Fruit fly (Drosophila melanogaster) whole organism, wandering third instar larva: ENCODE results near the gene CG42832.
A peak's percentile ranks its signal among the peaks of the same experiment; 100 is the strongest.

Experiments used
- Abd-B ChIP-seq: fragments of >200 bp; optimal IDR thresholded peaks from 2 replicates; lab custom pipeline; 2017; ENCODE audit warnings: missing biosample characterization, missing genetic modification characterization
- Dif ChIP-seq: fragments of 200-275, 200-300 bp; sonication (Bioruptor generic); optimal IDR thresholded peaks from 2 replicates; lab custom pipeline; 2018; ENCODE audit warnings: missing biosample characterization, missing genetic modification characterization; ENCODE audit not compliant: partially characterized antibody
- Hnf4 ChIP-seq: fragments of 200-800 bp; sonication (Bioruptor generic); optimal IDR thresholded peaks from 2 replicates; lab custom pipeline; 2016; ENCODE audit warnings: missing biosample characterization, mild to moderate bottlenecking, missing genetic modification characterization
- br ChIP-seq: fragments of 200-800 bp; sonication (Bioruptor generic); optimal IDR thresholded peaks from 2 replicates; lab custom pipeline; 2016; ENCODE audit warnings: missing biosample characterization, missing genetic modification characterization
- dsf ChIP-seq: sonication (Bioruptor generic); optimal IDR thresholded peaks from 2 replicates; lab custom pipeline; 2016; ENCODE audit warnings: missing biosample characterization, missing genetic modification characterization, borderline replicate concordance
- tai ChIP-seq: sonication (Bioruptor generic); optimal IDR thresholded peaks from 2 replicates; lab custom pipeline; 2016; ENCODE audit warnings: missing biosample characterization, missing genetic modification characterization

DNA sequence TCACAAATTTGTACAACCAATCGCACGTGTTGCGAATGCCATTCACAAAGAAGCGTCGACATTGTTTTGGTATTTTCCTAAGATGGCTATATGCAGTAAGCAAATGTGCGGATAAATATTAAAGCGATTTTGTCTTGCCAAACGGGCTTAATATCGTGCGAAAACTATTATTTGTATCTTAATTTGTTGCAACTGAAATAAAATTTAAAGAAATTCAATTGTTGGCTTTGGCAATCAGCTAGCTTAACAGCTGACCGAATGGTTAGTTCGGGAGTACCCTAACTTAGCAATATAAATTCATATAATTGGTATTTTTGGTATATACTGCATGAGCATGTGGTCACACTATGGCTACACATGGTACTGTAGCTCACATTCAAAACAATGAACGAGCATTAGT lies 38.5 kb downstream of the CG42832 start, which contains the start of the genes RIOK1 and Polr3H:
- peak; percentile 58 for TF ChIP-seq br (GFP tag; lab: Kevin White, UChicago)
- TF ChIP-seq dsf: peak; percentile 48
- no peak for TF ChIP-seq Hnf4 (GFP tag; lab: Kevin White, UChicago)
- TF ChIP-seq Abd-B (GFP tag; lab: Kevin White, UChicago): no peak
- TF ChIP-seq tai (GFP tag; lab: Kevin White, UChicago): no peak
- TF ChIP-seq Dif: no peak
